Worm (Caenorhabditis elegans) whole organism, L2 larva: ENCODE results near the gene nhr-117.

Experiments used
- F13H6.1 ChIP-seq: sonication (generic microtip); optimal IDR thresholded peaks from 2 replicates; lab custom pipeline; 2016; ENCODE audit warnings: missing genetic modification characterization, missing compliant biosample characterization
- R02D3.7 ChIP-seq: fragments of 150-350 bp; optimal IDR thresholded peaks from 2 replicates; lab custom pipeline; 2014; ENCODE audit warnings: missing biosample characterization, missing genetic modification characterization
- Y55F3AM.14 ChIP-seq: fragments of 200-800 bp; sonication (Bioruptor generic); optimal IDR thresholded peaks from 2 replicates; lab custom pipeline; 2018; ENCODE audit warnings: mild to moderate bottlenecking, missing genetic modification characterization, missing compliant biosample characterization
- alr-1 ChIP-seq: fragments of 150-350 bp; optimal IDR thresholded peaks from 2 replicates; lab custom pipeline; 2014; ENCODE audit warnings: missing biosample characterization, missing genetic modification characterization
- aly-2 ChIP-seq: fragments of 150-350 bp; optimal IDR thresholded peaks from 2 replicates; lab custom pipeline; 2014; ENCODE audit warnings: missing biosample characterization, missing genetic modification characterization
- ama-1 ChIP-seq: fragments of 150-350 bp; optimal IDR thresholded peaks from 2 replicates; lab custom pipeline; 2018; ENCODE audit warnings: inconsistent platforms
- ceh-16 ChIP-seq: fragments of 150-350 bp; optimal IDR thresholded peaks from 2 replicates; lab custom pipeline; 2014; ENCODE audit warnings: missing biosample characterization, missing genetic modification characterization
- ceh-82 ChIP-seq: fragments of 150-350 bp; optimal IDR thresholded peaks from 2 replicates; lab custom pipeline; 2014; ENCODE audit warnings: missing biosample characterization, missing genetic modification characterization
- crh-2 ChIP-seq: sonication (generic microtip); optimal IDR thresholded peaks from 2 replicates; lab custom pipeline; 2017; ENCODE audit warnings: missing biosample characterization, missing genetic modification characterization
- dmd-4 ChIP-seq: sonication (generic microtip); optimal IDR thresholded peaks from 2 replicates; lab custom pipeline; 2017; ENCODE audit warnings: missing biosample characterization, missing genetic modification characterization
- egl-27 ChIP-seq: sonication (generic microtip); optimal IDR thresholded peaks from 3 replicates; lab custom pipeline; 2017; ENCODE audit warnings: missing biosample characterization, missing genetic modification reagents, missing genetic modification characterization
- elt-1 ChIP-seq: fragments of 150-350 bp; optimal IDR thresholded peaks from 2 replicates; lab custom pipeline; 2014; ENCODE audit warnings: missing biosample characterization, missing genetic modification characterization
- elt-3 ChIP-seq: sonication (generic microtip); optimal IDR thresholded peaks from 2 replicates; lab custom pipeline; 2017; ENCODE audit warnings: missing biosample characterization, missing genetic modification characterization
- fos-1 ChIP-seq: fragments of 150-350 bp; optimal IDR thresholded peaks from 2 replicates; lab custom pipeline; 2014; ENCODE audit warnings: missing biosample characterization, missing genetic modification characterization
- lin-11 ChIP-seq: fragments of 150-350 bp; sonication (generic microtip); optimal IDR thresholded peaks from 2 replicates; lab custom pipeline; 2014; ENCODE audit warnings: missing biosample characterization, missing genetic modification characterization, inconsistent platforms, mixed read lengths
- lin-39 ChIP-seq: fragments of 150-350 bp; optimal IDR thresholded peaks from 2 replicates; lab custom pipeline; 2014; ENCODE audit warnings: missing biosample characterization, missing genetic modification reagents, missing genetic modification characterization
- lsy-2 ChIP-seq, 2 experiments: fragments of 150-350 bp in 1 of 2; sonication (generic microtip) in 1 of 2; optimal IDR thresholded peaks; 2 replicates each; lab custom pipeline; 2014 to 2017; ENCODE audit warnings: missing biosample characterization in 2 of 2, missing genetic modification characterization in 2 of 2
- mab-5 ChIP-seq: fragments of 150-350 bp; optimal IDR thresholded peaks from 2 replicates; lab custom pipeline; 2014; ENCODE audit warnings: missing biosample characterization, missing genetic modification characterization
- mdl-1 ChIP-seq, 2 experiments: fragments of 150-350 bp in 1 of 2; sonication (generic microtip) in 1 of 2; optimal IDR thresholded peaks; 2 replicates each; lab custom pipeline; 2017; ENCODE audit warnings: missing biosample characterization in 2 of 2, missing genetic modification characterization in 2 of 2
- nhr-12 ChIP-seq: fragments of 150-350 bp; optimal IDR thresholded peaks from 2 replicates; lab custom pipeline; 2014; ENCODE audit warnings: missing biosample characterization, missing genetic modification characterization
- nhr-129 ChIP-seq: fragments of 150-350 bp; optimal IDR thresholded peaks from 2 replicates; lab custom pipeline; 2014; ENCODE audit warnings: missing biosample characterization, missing genetic modification characterization
- nhr-25 ChIP-seq: fragments of 150-350 bp; sonication (generic microtip); optimal IDR thresholded peaks from 3 replicates; lab custom pipeline; 2014; ENCODE audit warnings: missing biosample characterization, missing genetic modification characterization
- nhr-6 ChIP-seq: fragments of 150-350 bp; optimal IDR thresholded peaks from 2 replicates; lab custom pipeline; 2014; ENCODE audit warnings: missing biosample characterization, missing genetic modification characterization
- nhr-77 ChIP-seq: fragments of 150-350 bp; optimal IDR thresholded peaks from 2 replicates; lab custom pipeline; 2014; ENCODE audit warnings: missing biosample characterization, missing genetic modification characterization
- peb-1 ChIP-seq: fragments of 150-350 bp; optimal IDR thresholded peaks from 2 replicates; lab custom pipeline; 2014; ENCODE audit warnings: missing biosample characterization, missing genetic modification characterization
- sem-4 ChIP-seq: fragments of 150-350 bp; optimal IDR thresholded peaks from 2 replicates; lab custom pipeline; 2014; ENCODE audit warnings: missing biosample characterization, missing genetic modification reagents, missing genetic modification characterization
- skn-1 ChIP-seq: sonication (generic microtip); optimal IDR thresholded peaks from 2 replicates; lab custom pipeline; 2017; ENCODE audit warnings: missing biosample characterization, missing genetic modification characterization
- sma-3 ChIP-seq: sonication (generic microtip); optimal IDR thresholded peaks from 2 replicates; lab custom pipeline; 2016; ENCODE audit warnings: missing genetic modification reagents, missing genetic modification characterization, missing compliant biosample characterization
- sma-9 ChIP-seq, 2 experiments: fragments of 150-350 bp in 1 of 2; sonication (generic microtip) in 1 of 2; optimal IDR thresholded peaks; 2 replicates each; lab custom pipeline; 2014 to 2016; ENCODE audit warnings: missing genetic modification characterization in 2 of 2, mild to moderate bottlenecking in 1 of 2, missing biosample characterization in 1 of 2, missing compliant biosample characterization in 1 of 2, missing genetic modification reagents in 1 of 2, moderate library complexity in 1 of 2
- snpc-4 ChIP-seq: fragments of 150-350 bp; optimal IDR thresholded peaks from 2 replicates; lab custom pipeline; 2014; ENCODE audit warnings: missing biosample characterization, missing genetic modification characterization
- unc-39 ChIP-seq: fragments of 150-350 bp; optimal IDR thresholded peaks from 2 replicates; lab custom pipeline; 2014; ENCODE audit warnings: missing biosample characterization, missing genetic modification characterization
- unc-55 ChIP-seq: fragments of 150-350 bp; sonication (generic microtip); optimal IDR thresholded peaks from 3 replicates; lab custom pipeline; 2014; ENCODE audit warnings: missing biosample characterization, missing genetic modification reagents, missing genetic modification characterization
- unc-62 ChIP-seq: fragments of 150-350 bp; optimal IDR thresholded peaks from 2 replicates; lab custom pipeline; 2014; ENCODE audit warnings: missing biosample characterization, missing genetic modification reagents, missing genetic modification characterization
- zag-1 ChIP-seq: fragments of 150-350 bp; optimal IDR thresholded peaks from 2 replicates; lab custom pipeline; 2014; ENCODE audit warnings: missing biosample characterization, missing genetic modification characterization

The nhr-117 gene

ce11 chrV:1629329-1629728 is 8.0 kb upstream of the nhr-117 start, which contains the start of gene nhr-238:
nhr-238 (minus strand) TSS chrV:1629432.
- TF ChIP-seq unc-55 (no peak), nhr-77 (tag; lab: Kevin White, UChicago) (peak; percentile 84), nhr-129 (tag; lab: Kevin White, UChicago) (peak; percentile 93)

DNA sequence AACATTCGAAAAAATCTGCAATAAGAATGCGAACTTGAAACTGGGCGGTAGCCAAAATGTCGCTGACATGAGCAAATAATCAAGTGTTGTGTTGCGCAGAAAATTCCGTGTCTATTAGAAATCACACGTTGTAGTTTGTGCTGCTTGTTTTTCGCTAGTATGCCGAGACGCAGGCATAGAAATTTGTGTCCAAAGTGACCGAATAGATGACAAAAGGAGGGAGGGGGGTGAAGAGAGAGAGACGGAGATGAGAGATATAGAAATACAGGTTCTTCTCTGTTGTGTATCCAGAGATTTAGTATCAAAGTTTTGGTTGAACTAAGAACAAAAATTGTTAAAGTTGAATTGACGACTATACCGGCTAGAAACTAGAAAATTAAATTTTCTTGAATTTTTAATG is 5.9 kb upstream of the nhr-117 start:
- TF ChIP-seq Y55F3AM.14 (GFP tag; lab: Kevin White, UChicago), result no peak
- no peak for TF ChIP-seq elt-3
- TF ChIP-seq aly-2 (tag; lab: Kevin White, UChicago), result no peak
- no peak for TF ChIP-seq unc-55
- TF ChIP-seq zag-1, result no peak
- TF ChIP-seq unc-39 (tag; lab: Kevin White, UChicago), result no peak
- no peak for TF ChIP-seq nhr-12 (tag; lab: Kevin White, UChicago)
- no peak for TF ChIP-seq unc-62 (GFP tag; lab: Kevin White, UChicago)
- peak; percentile 49 for TF ChIP-seq sma-3 (GFP tag; lab: Kevin White, UChicago)
- TF ChIP-seq skn-1 (tag; lab: Kevin White, UChicago), result no peak
- no peak for TF ChIP-seq ceh-82 (tag; lab: Kevin White, UChicago)
- TF ChIP-seq sma-9 (GFP tag; optimal IDR thresholded peaks at IDR 0.05; lab: Kevin White, UChicago), result peak; percentile 56
- no peak for TF ChIP-seq sma-9 (tag; optimal IDR thresholded peaks at IDR 0.05; lab: Kevin White, UChicago)
- TF ChIP-seq F13H6.1 (tag; lab: Kevin White, UChicago), result peak; percentile 84
- no peak for TF ChIP-seq snpc-4
- peak; percentile 44 for TF ChIP-seq crh-2 (tag; lab: Kevin White, UChicago)
- TF ChIP-seq fos-1 (tag; lab: Kevin White, UChicago), result peak; percentile 35
- TF ChIP-seq elt-1, result no peak
- TF ChIP-seq egl-27 (tag; lab: Kevin White, UChicago), result peak; percentile 57
- TF ChIP-seq mdl-1 (tag; optimal IDR thresholded peaks at IDR 0.05; lab: Kevin White, UChicago), result no peak
- peak; percentile 76 for TF ChIP-seq nhr-129 (tag; lab: Kevin White, UChicago)
- no peak for TF ChIP-seq mab-5 (tag; lab: Kevin White, UChicago)
- TF ChIP-seq ceh-16 (tag; lab: Kevin White, UChicago), result no peak
- TF ChIP-seq lin-11 (tag; lab: Kevin White, UChicago), result no peak
- peak; percentile 69 for TF ChIP-seq nhr-25
- TF ChIP-seq ama-1, result no peak
- no peak for TF ChIP-seq peb-1
- TF ChIP-seq dmd-4 (tag; lab: Kevin White, UChicago), result no peak

DNA sequence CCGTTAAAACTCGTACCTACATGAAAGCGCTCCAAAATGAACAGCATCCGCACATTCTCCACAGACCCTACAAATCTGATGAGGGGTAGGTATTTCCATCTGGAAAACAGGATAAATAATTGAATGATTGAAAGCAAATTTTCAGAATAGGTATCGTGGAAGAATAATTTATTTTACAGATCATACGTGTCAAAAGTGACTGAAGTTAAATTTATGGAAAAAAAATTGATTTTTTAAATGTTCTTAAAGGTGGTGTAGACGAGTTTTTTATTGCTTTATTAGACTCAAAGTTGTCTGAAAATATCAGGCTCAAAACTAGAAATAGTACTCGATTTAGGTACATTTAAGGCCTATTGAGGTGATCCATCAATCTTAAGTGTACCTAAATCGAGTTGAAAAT is 5.4 kb upstream of the nhr-117 start, which contains the start of gene nhr-237:
TSS of gene nhr-237 (minus strand) at position 101 of the 400 bp plus-strand sequence.
- no peak for TF ChIP-seq dmd-4 (tag; lab: Kevin White, UChicago)

- TF ChIP-seq lin-39 (no peak), nhr-6 (tag; lab: Kevin White, UChicago) (no peak), Y55F3AM.14 (GFP tag; lab: Kevin White, UChicago) (no peak), R02D3.7 (tag; lab: Kevin White, UChicago) (no peak), dmd-4 (tag; lab: Kevin White, UChicago) (no peak), alr-1 (no peak), unc-62 (GFP tag; lab: Kevin White, UChicago) (no peak), aly-2 (tag; lab: Kevin White, UChicago) (no peak), sem-4 (tag; lab: Kevin White, UChicago) (no peak)
Measured at ce11 chrV:1624340-1624739, 3.0 kb upstream of the nhr-117 start, which contains the start of gene nhr-110. nhr-110 (minus strand) TSS chrV:1624440.

DNA sequence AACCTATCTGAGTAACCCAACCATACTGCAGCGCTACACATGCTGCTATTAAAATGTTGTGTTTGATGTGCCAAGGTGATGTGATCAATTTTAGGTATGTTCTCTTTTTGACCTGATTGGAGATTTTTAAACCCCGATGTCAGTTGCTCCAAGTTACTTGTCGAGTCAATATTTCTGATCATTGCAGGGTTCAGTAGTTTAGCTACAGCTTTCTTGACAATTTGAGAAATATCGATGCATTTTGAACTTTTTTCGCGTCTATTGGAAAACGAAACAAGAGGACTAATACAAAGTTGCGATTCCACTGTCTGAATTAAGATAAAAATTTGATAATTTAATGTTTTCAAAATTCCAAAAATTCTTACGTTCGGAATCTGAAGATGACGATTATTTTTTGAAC is 2.1 kb upstream of the nhr-117 start:
- TF ChIP-seq Y55F3AM.14 (GFP tag; lab: Kevin White, UChicago), result no peak
- TF ChIP-seq ceh-16 (tag; lab: Kevin White, UChicago), result no peak
- no peak for TF ChIP-seq lsy-2 (tag; optimal IDR thresholded peaks at IDR 0.05; lab: Kevin White, UChicago)
- no peak for TF ChIP-seq ceh-82 (tag; lab: Kevin White, UChicago)
- TF ChIP-seq alr-1, result no peak
- TF ChIP-seq, all 48 proteins: peak for 0
